Worm (Caenorhabditis elegans): ENCODE measurements around the gene clec-226.

Gene clec-226

ce11 chrV:13957691-13958090 lies 10.9 kb downstream of the clec-226 start:
- peak; percentile 91 for TF ChIP-seq aha-1 (tag)
- TF ChIP-seq tag-97 (GFP tag; IDR thresholded peaks at IDR 0.05), result no peak
- TF ChIP-seq rbr-2 (tag; optimal IDR thresholded peaks at IDR 0.05), result no peak
- no peak for TF ChIP-seq F10B5.3 (tag; optimal IDR thresholded peaks at IDR 0.05)

- no peak for TF ChIP-seq zip-2 (tag; optimal IDR thresholded peaks at IDR 0.05)
- no peak for TF ChIP-seq dmd-8 (GFP tag; IDR thresholded peaks at IDR 0.05)
- no peak for TF ChIP-seq T26A8.4 (GFP tag; IDR thresholded peaks at IDR 0.05)
- no peak for TF ChIP-seq nhr-28 (tag; optimal IDR thresholded peaks at IDR 0.05)
- no peak for TF ChIP-seq saeg-2 (GFP tag; IDR thresholded peaks at IDR 0.05)
- no peak for TF ChIP-seq lin-13 (GFP tag; optimal IDR thresholded peaks at IDR 0.05)
- TF ChIP-seq F44E2.7 (GFP tag; IDR thresholded peaks at IDR 0.05), result no peak
- TF ChIP-seq egl-27 (tag; optimal IDR thresholded peaks at IDR 0.05), result no peak
- TF ChIP-seq ama-1 (optimal IDR thresholded peaks at IDR 0.05), result no peak
- no peak for TF ChIP-seq zfp-3 (GFP tag; conservative IDR thresholded peaks at IDR 0.05)
- TF ChIP-seq ZK546.5 (tag; optimal IDR thresholded peaks at IDR 0.05), result no peak
- no peak for TF ChIP-seq attf-4 (tag; optimal IDR thresholded peaks at IDR 0.05)
- no peak for TF ChIP-seq ceh-62 (tag; optimal IDR thresholded peaks at IDR 0.05)
- TF ChIP-seq Y105C5A.15 (GFP tag; IDR thresholded peaks at IDR 0.05), result no peak
Observed at ce11 chrV:13958247-13958646, 11.5 kb downstream of the clec-226 start, which contains the start of gene R10D12.10. Gene R10D12.10, minus strand, starts transcription at chrV:13958347.

- no peak for TF ChIP-seq daf-8 (GFP tag; IDR thresholded peaks at IDR 0.05)
- TF ChIP-seq gei-8 (GFP tag; optimal IDR thresholded peaks at IDR 0.05), result no peak
- TF ChIP-seq nhr-237 (tag; optimal IDR thresholded peaks at IDR 0.05), result no peak
- TF ChIP-seq dve-1 (tag; optimal IDR thresholded peaks at IDR 0.05; ENCODE audit: insufficient read depth), result no peak
- TF ChIP-seq ceh-62 (tag; optimal IDR thresholded peaks at IDR 0.05), result no peak
- no peak for TF ChIP-seq egl-27 (tag; optimal IDR thresholded peaks at IDR 0.05)
- TF ChIP-seq ztf-11 (tag; optimal IDR thresholded peaks at IDR 0.05), result no peak
- TF ChIP-seq zfp-2 (tag; optimal IDR thresholded peaks at IDR 0.05), result no peak
- TF ChIP-seq mxl-3 (GFP tag; optimal IDR thresholded peaks at IDR 0.05), result no peak
- TF ChIP-seq attf-4 (tag; optimal IDR thresholded peaks at IDR 0.05), result no peak
- no peak for TF ChIP-seq ZK337.2 (GFP tag; IDR thresholded peaks at IDR 0.05)
- TF ChIP-seq spr-3 (GFP tag; optimal IDR thresholded peaks at IDR 0.05), result no peak
- no peak for TF ChIP-seq vab-7 (GFP tag; IDR thresholded peaks at IDR 0.05)
- no peak for TF ChIP-seq ama-1 (optimal IDR thresholded peaks at IDR 0.05)
- no peak for TF ChIP-seq php-3 (GFP tag; IDR thresholded peaks at IDR 0.05)
- no peak for TF ChIP-seq madf-5 (GFP tag; IDR thresholded peaks at IDR 0.05)
- no peak for TF ChIP-seq nhr-25 (tag; optimal IDR thresholded peaks at IDR 0.05; ENCODE audit: borderline replicate concordance, insufficient read depth)
- no peak for TF ChIP-seq nhr-6 (tag; optimal IDR thresholded peaks at IDR 0.05)
Observed at ce11 chrV:13960916-13961315, 14.1 kb downstream of the clec-226 start, which contains the start of gene srh-24. Gene srh-24, minus strand, starts transcription at chrV:13961016.

- TF ChIP-seq lim-7 (GFP tag; IDR thresholded peaks at IDR 0.05) (no peak), php-3 (GFP tag; IDR thresholded peaks at IDR 0.05) (no peak), nhr-28 (tag; optimal IDR thresholded peaks at IDR 0.05) (peak; percentile 19), F10B5.3 (tag; optimal IDR thresholded peaks at IDR 0.05) (no peak), zip-11 (GFP tag; IDR thresholded peaks at IDR 0.05) (no peak), T20F7.1 (GFP tag; optimal IDR thresholded peaks at IDR 0.05) (no peak), lin-15B (tag; optimal IDR thresholded peaks at IDR 0.05) (no peak), saeg-2 (GFP tag; IDR thresholded peaks at IDR 0.05) (no peak), ces-1 (GFP tag; optimal IDR thresholded peaks at IDR 0.05) (peak; percentile 5), tag-97 (GFP tag; IDR thresholded peaks at IDR 0.05) (no peak), unc-62 (GFP tag; optimal IDR thresholded peaks at IDR 0.05 in 1 of 2) (no peak), unc-62 (tag; optimal IDR thresholded peaks at IDR 0.05) (no peak), nhr-6 (tag; optimal IDR thresholded peaks at IDR 0.05) (peak; percentile 35), egl-43 (GFP tag; IDR thresholded peaks at IDR 0.05) (no peak), lin-29 (GFP tag; IDR thresholded peaks at IDR 0.05) (no peak), daf-16 (GFP tag; optimal IDR thresholded peaks at IDR 0.05) (no peak), daf-16 (tag; optimal IDR thresholded peaks at IDR 0.05) (peak; percentile 27), lin-39 (tag; optimal IDR thresholded peaks at IDR 0.05) (no peak), cey-2 (tag; optimal IDR thresholded peaks at IDR 0.05; ENCODE audit: borderline replicate concordance, insufficient read depth) (no peak), zfp-2 (tag; optimal IDR thresholded peaks at IDR 0.05) (no peak), aly-2 (tag; optimal IDR thresholded peaks at IDR 0.05) (no peak), daf-8 (GFP tag; IDR thresholded peaks at IDR 0.05) (no peak), fkh-10 (GFP tag; optimal IDR thresholded peaks at IDR 0.05) (no peak), lsy-2 (tag; optimal IDR thresholded peaks at IDR 0.05) (no peak)
Observed at ce11 chrV:13961927-13962419, 15.2 kb downstream of the clec-226 start, which contains the start of the genes algn-13 and R10D12.13. Gene algn-13, minus strand, starts transcription at chrV:13961977. Gene R10D12.13, plus strand, starts transcription at chrV:13962417.
